Worm (Caenorhabditis elegans): ENCODE results near the gene plx-1.

plx-1 gene

ce11 chrIV:1012447-1012846 is 53.1 kb downstream of the plx-1 start, which contains the start of gene rbm-39 (continued):
- no peak for TF ChIP-seq duxl-1 (tag; optimal IDR thresholded peaks at IDR 0.05; ENCODE audit: poor library complexity)
- peak; percentile 94 for TF ChIP-seq mes-2 (tag; optimal IDR thresholded peaks at IDR 0.05; ENCODE audit: poor library complexity, severe bottlenecking)
- TF ChIP-seq ceh-44 (GFP tag; IDR thresholded peaks at IDR 0.05) = no peak
- TF ChIP-seq mxl-2 (GFP tag; conservative IDR thresholded peaks at IDR 0.05) = no peak
- peak; percentile 79 for TF ChIP-seq arid-1 (GFP tag; conservative IDR thresholded peaks at IDR 0.05)
- peak; percentile 77 for TF ChIP-seq nhr-6 (tag; optimal IDR thresholded peaks at IDR 0.05)
- 0 out of 2 replicates have a peak, but pooled peaks have one; percentile 29 for TF ChIP-seq ZK337.2 (GFP tag; IDR thresholded peaks at IDR 0.05)
- TF ChIP-seq spr-3 (GFP tag; optimal IDR thresholded peaks at IDR 0.05) = peak; percentile 68
- peak; percentile 90 for TF ChIP-seq hlh-30 (tag; optimal IDR thresholded peaks at IDR 0.05; ENCODE audit: insufficient read depth)
- TF ChIP-seq unc-62 (GFP tag; optimal IDR thresholded peaks at IDR 0.05 in 1 of 2) = peak in 1 of 2 experiments; percentile 32
- no peak for TF ChIP-seq unc-62 (tag; optimal IDR thresholded peaks at IDR 0.05)
- TF ChIP-seq mdt-29 (GFP tag; IDR thresholded peaks at IDR 0.05) = no peak
- peak; percentile 90 for TF ChIP-seq ama-1 (optimal IDR thresholded peaks at IDR 0.05)
- TF ChIP-seq zip-2 (tag; optimal IDR thresholded peaks at IDR 0.05) = no peak
- peak; percentile 36 for TF ChIP-seq nhr-28 (tag; optimal IDR thresholded peaks at IDR 0.05)
- TF ChIP-seq daf-12 (tag; optimal IDR thresholded peaks at IDR 0.05) = no peak
- TF ChIP-seq Y75B8A.6 (GFP tag; IDR thresholded peaks at IDR 0.05) = no peak
- TF ChIP-seq ceh-20 (GFP tag; IDR thresholded peaks at IDR 0.05) = 0 out of 2 replicates have a peak, but pooled peaks have one; percentile 20
- TF ChIP-seq aly-2 (tag; optimal IDR thresholded peaks at IDR 0.05) = no peak
- TF ChIP-seq nhr-102 (tag; optimal IDR thresholded peaks at IDR 0.05) = peak; percentile 53
- TF ChIP-seq F49E8.2 (tag; optimal IDR thresholded peaks at IDR 0.05; ENCODE audit: borderline replicate concordance) = peak; percentile 4
- TF ChIP-seq hmg-1.1 (GFP tag; IDR thresholded peaks at IDR 0.05) = peak; percentile 76
- TF ChIP-seq pqm-1 (tag; optimal IDR thresholded peaks at IDR 0.05) = no peak
- TF ChIP-seq aha-1 (tag) = peak; percentile 62
- 0 out of 2 replicates have a peak, but pooled peaks have one; percentile 39 for TF ChIP-seq daf-19 (GFP tag; conservative IDR thresholded peaks at IDR 0.05)
- no peak for TF ChIP-seq egl-27 (tag; optimal IDR thresholded peaks at IDR 0.05)
- peak; percentile 58 to 91 for TF ChIP-seq lsy-2 (tag; optimal IDR thresholded peaks at IDR 0.05)
- no peak for TF ChIP-seq nhr-48 (tag; optimal IDR thresholded peaks at IDR 0.05)
- no peak for TF ChIP-seq madf-5 (GFP tag; IDR thresholded peaks at IDR 0.05)
- TF ChIP-seq egl-43 (GFP tag; IDR thresholded peaks at IDR 0.05) = no peak
- peak; percentile 63 for TF ChIP-seq T26A8.4 (GFP tag; IDR thresholded peaks at IDR 0.05)
- 0 out of 2 replicates have a peak, but pooled peaks have one; percentile 39 for TF ChIP-seq Y105C5A.15 (GFP tag; IDR thresholded peaks at IDR 0.05)
- TF ChIP-seq spr-1 (tag; optimal IDR thresholded peaks at IDR 0.05) = no peak
- TF ChIP-seq hif-1 (tag; optimal IDR thresholded peaks at IDR 0.05) = peak in 1 of 2 experiments; percentile 95
- no peak for TF ChIP-seq ceh-82 (tag; optimal IDR thresholded peaks at IDR 0.05)
- peak; percentile 4 for TF ChIP-seq F10B5.3 (tag; optimal IDR thresholded peaks at IDR 0.05)
- no peak for TF ChIP-seq F26F4.8 (GFP tag; conservative IDR thresholded peaks at IDR 0.05)
- peak; percentile 55 for TF ChIP-seq nhr-11 (tag; optimal IDR thresholded peaks at IDR 0.05)
- TF ChIP-seq saeg-2 (GFP tag; IDR thresholded peaks at IDR 0.05) = no peak
- TF ChIP-seq ztf-7 (tag; optimal IDR thresholded peaks at IDR 0.05) = peak; percentile 58
- TF ChIP-seq zfp-3 (GFP tag; conservative IDR thresholded peaks at IDR 0.05) = peak; percentile 76; the same call in 1 of the 2 replicates
- peak; percentile 21 to 53 for TF ChIP-seq daf-16 (GFP tag; optimal IDR thresholded peaks at IDR 0.05)
- TF ChIP-seq daf-16 (tag; optimal IDR thresholded peaks at IDR 0.05) = peak; percentile 55
- TF ChIP-seq Y5F2A.4 (GFP tag; optimal IDR thresholded peaks at IDR 0.05) = no peak
- TF ChIP-seq jun-1 (tag; optimal IDR thresholded peaks at IDR 0.05) = no peak
- TF ChIP-seq lin-38 (GFP tag; IDR thresholded peaks at IDR 0.05) = peak; percentile 85
- no peak for TF ChIP-seq nhr-41 (GFP tag; IDR thresholded peaks at IDR 0.05)
- TF ChIP-seq D1046.2 (GFP tag; IDR thresholded peaks at IDR 0.05) = no peak
- no peak for TF ChIP-seq nhr-76 (tag; optimal IDR thresholded peaks at IDR 0.05)
- peak in 1 of 2 experiments; percentile 21 for TF ChIP-seq ZK546.5 (tag; optimal IDR thresholded peaks at IDR 0.05)
- TF ChIP-seq ctbp-1 (GFP tag; IDR thresholded peaks at IDR 0.05) = no peak
- no peak for TF ChIP-seq zag-1 (tag; optimal IDR thresholded peaks at IDR 0.05)

All from whole organism, L4 larva.